Comparison of ENCODE assay signal across 1 fruit fly cellular context in genomic region chr2L:12045941-12046855, dm6.
TF ChIP-seq lines count a peak whose summit lies in the region.

CG6770 (minus strand) TSS chr2L:12046118.

TF ChIP-seq in whole organism, embryonic, 481 proteins besides CTCF, POLR2A, EP300 and RAD21 (continued from another document):
- TF ChIP-seq D (optimal IDR thresholded peaks at IDR 0.05; lab: Kevin White, UChicago) (no peak), D (GFP tag; optimal IDR thresholded peaks at IDR 0.05; lab: Kevin White, UChicago) (no peak), phol (tag; optimal IDR thresholded peaks at IDR 0.05; lab: Kevin White, UChicago) (peak; percentile 52), MBD-R2 (GFP tag; IDR thresholded peaks at IDR 0.05; lab: Robert Waterston, UW) (peak; percentile 61; the same call in 1 of the 2 replicates), tx (GFP tag; optimal IDR thresholded peaks at IDR 0.05; lab: Kevin White, UChicago) (no peak), hb (GFP tag; IDR thresholded peaks at IDR 0.05; lab: Robert Waterston, UW; ENCODE audit: partially characterized antibody) (no peak), lov (optimal IDR thresholded peaks at IDR 0.05; lab: Kevin White, UChicago) (no peak), lov (GFP tag; IDR thresholded peaks at IDR 0.05; lab: Robert Waterston, UW) (peak; percentile 42; the same call in 1 of the 3 replicates), Adf1 (GFP tag; IDR thresholded peaks at IDR 0.05; lab: Robert Waterston, UW) (peak; percentile 62), Dip3 (GFP tag; optimal IDR thresholded peaks at IDR 0.05; lab: Kevin White, UChicago) (peak; percentile 26), CG2875 (GFP tag; optimal IDR thresholded peaks at IDR 0.05; lab: Kevin White, UChicago) (no peak), Bteb2 (GFP tag; optimal IDR thresholded peaks at IDR 0.05; lab: Kevin White, UChicago) (peak; percentile 55), CG6813 (GFP tag; optimal IDR thresholded peaks at IDR 0.05; lab: Kevin White, UChicago) (peak; percentile 88), eyg (GFP tag; optimal IDR thresholded peaks at IDR 0.05; lab: Kevin White, UChicago) (no peak), Dad (GFP tag; optimal IDR thresholded peaks at IDR 0.05; lab: Kevin White, UChicago) (peak; percentile 43), slou (GFP tag; optimal IDR thresholded peaks at IDR 0.05; lab: Kevin White, UChicago) (no peak), CG4730 (GFP tag; IDR thresholded peaks at IDR 0.05; lab: Robert Waterston, UW) (peak; percentile 70), Ets65A (GFP tag; lab: Kevin White, UChicago) (peak; percentile 85), Dfd (GFP tag; optimal IDR thresholded peaks at IDR 0.05; lab: Kevin White, UChicago) (no peak), Sry-δ (GFP tag; optimal IDR thresholded peaks at IDR 0.05; lab: Kevin White, UChicago) (no peak), ara (GFP tag; IDR thresholded peaks at IDR 0.05; lab: Robert Waterston, UW) (peak; percentile 62), Hand (GFP tag; optimal IDR thresholded peaks at IDR 0.05; lab: Kevin White, UChicago) (peak; percentile 92), pho (GFP tag; optimal IDR thresholded peaks at IDR 0.05; lab: Kevin White, UChicago) (peak; percentile 45), CG3995 (GFP tag; optimal IDR thresholded peaks at IDR 0.05; lab: Kevin White, UChicago) (peak; percentile 25), Ravus (GFP tag; IDR thresholded peaks at IDR 0.05; lab: Robert Waterston, UW) (no peak; the same call in 1 of the 2 replicates), Elba2 (GFP tag; optimal IDR thresholded peaks at IDR 0.05; lab: Kevin White, UChicago) (no peak), MESR4 (GFP tag; optimal IDR thresholded peaks at IDR 0.05; lab: Kevin White, UChicago) (no peak), CG9817 (tag; optimal IDR thresholded peaks at IDR 0.05; lab: Kevin White, UChicago) (peak; percentile 73), seq (GFP tag; IDR thresholded peaks at IDR 0.05; lab: Robert Waterston, UW) (peak; percentile 84), CG4360 (GFP tag; IDR thresholded peaks at IDR 0.05; lab: Robert Waterston, UW) (no peak; the same call in none of the 2 replicates), Ets97D (GFP tag; optimal IDR thresholded peaks at IDR 0.05; lab: Kevin White, UChicago) (peak; percentile 9), CG12744 (GFP tag; optimal IDR thresholded peaks at IDR 0.05; lab: Kevin White, UChicago) (peak; percentile 43), emc (GFP tag; optimal IDR thresholded peaks at IDR 0.05; lab: Kevin White, UChicago) (peak; percentile 11), CG13624 (GFP tag; optimal IDR thresholded peaks at IDR 0.05; lab: Kevin White, UChicago) (peak; percentile 92), Tbp (GFP tag; optimal IDR thresholded peaks at IDR 0.05; lab: Kevin White, UChicago) (no peak), Camta (GFP tag; optimal IDR thresholded peaks at IDR 0.05; lab: Kevin White, UChicago) (peak; percentile 0), shn (GFP tag; optimal IDR thresholded peaks at IDR 0.05; lab: Kevin White, UChicago) (peak; percentile 1), ERR (GFP tag; optimal IDR thresholded peaks at IDR 0.05; lab: Kevin White, UChicago) (peak; percentile 26), kay (GFP tag; optimal IDR thresholded peaks at IDR 0.05; lab: Kevin White, UChicago) (peak; percentile 8), Doc3 (GFP tag; IDR thresholded peaks at IDR 0.05; lab: Robert Waterston, UW; ENCODE audit: partially characterized antibody) (no peak), CG8388 (GFP tag; optimal IDR thresholded peaks at IDR 0.05; lab: Kevin White, UChicago) (peak; percentile 66), kah (GFP tag; optimal IDR thresholded peaks at IDR 0.05; lab: Kevin White, UChicago) (peak; percentile 11), CG17385 (GFP tag; optimal IDR thresholded peaks at IDR 0.05; lab: Kevin White, UChicago) (peak; percentile 77)
